Worm (Caenorhabditis elegans) whole organism, midembryonic: Measurements from ENCODE around the gene C10A4.7.

Experiments used
- flt-1 ChIP-seq: fragments of 200-800 bp; sonication (Bioruptor generic); IDR thresholded peaks from 2 replicates; pipeline ENCODE4 v1.3.6; 2022; ENCODE audit warnings: missing genetic modification characterization, missing compliant biosample characterization
- med-1 ChIP-seq: sonication (generic microtip); optimal IDR thresholded peaks from 2 replicates; lab custom pipeline; 2017; ENCODE audit warnings: missing genetic modification characterization, mild to moderate bottlenecking, missing compliant biosample characterization, antibody characterized with exemption, missing genetic modification reagents; ENCODE audit not compliant: insufficient read depth

ce11 chrX:7464389-7464788 is 49.1 kb upstream of the C10A4.7 start:
- no peak for TF ChIP-seq flt-1 (GFP tag; lab: Robert Waterston, UW)
- TF ChIP-seq med-1, result no peak
